Worm (Caenorhabditis elegans) whole organism, mixed stage, embryonic: ENCODE data around the gene F54H12.8.
"Not testable (repeated sequence)": the region's sequence is repeated elsewhere in the genome, so short reads cannot be mapped to it uniquely, and the experiment has no call there.

Experiments
- ceh-39 ChIP-seq: fragments of 150-350 bp; optimal IDR thresholded peaks from 2 replicates; lab custom pipeline; 2014; ENCODE audit warnings: missing biosample characterization, missing genetic modification characterization
- nhr-237 ChIP-seq: fragments of 150-350 bp; optimal IDR thresholded peaks from 2 replicates; lab custom pipeline; 2014; ENCODE audit warnings: missing biosample characterization, missing genetic modification characterization
- pha-4 ChIP-seq: fragments of 150-350 bp; optimal IDR thresholded peaks from 2 replicates; lab custom pipeline; 2018; ENCODE audit warnings: missing biosample characterization, missing genetic modification reagents, missing genetic modification characterization
- unc-62 ChIP-seq: fragments of 150-350 bp; optimal IDR thresholded peaks from 2 replicates; lab custom pipeline; 2014; ENCODE audit warnings: missing biosample characterization, missing genetic modification reagents, missing genetic modification characterization
- ztf-11 ChIP-seq: fragments of 150-350 bp; optimal IDR thresholded peaks from 2 replicates; lab custom pipeline; 2014; ENCODE audit warnings: missing biosample characterization, missing genetic modification characterization

ce11 chrIII:7964281-7964680, 4.7 kb downstream of the F54H12.8 start, which contains the start of gene F54H12.2:
- TF ChIP-seq ceh-39 (tag; lab: Kevin White, UChicago); nhr-237 (tag; lab: Kevin White, UChicago); unc-62 (GFP tag; lab: Kevin White, UChicago); ztf-11; pha-4 (tag; lab: Kevin White, UChicago): not testable (repeated sequence)
